Worm (Caenorhabditis elegans) whole organism, L3 larva: ENCODE data around the gene C36E8.6.

ENCODE experiments used
- R02D3.7 ChIP-seq: fragments of 150-350 bp; optimal IDR thresholded peaks from 2 replicates; lab custom pipeline; 2014; ENCODE audit warnings: missing biosample characterization, missing genetic modification characterization
- ZK546.5 ChIP-seq: sonication (generic microtip); optimal IDR thresholded peaks from 2 replicates; lab custom pipeline; 2017; ENCODE audit warnings: missing biosample characterization, missing genetic modification characterization
- aly-2 ChIP-seq: fragments of 150-350 bp; optimal IDR thresholded peaks from 2 replicates; lab custom pipeline; 2014; ENCODE audit warnings: missing biosample characterization, missing genetic modification characterization
- ama-1 ChIP-seq: fragments of 150-350 bp; optimal IDR thresholded peaks from 2 replicates; lab custom pipeline; 2018
- ceh-16 ChIP-seq: sonication (generic microtip); optimal IDR thresholded peaks from 2 replicates; lab custom pipeline; 2017; ENCODE audit warnings: missing biosample characterization, missing genetic modification characterization
- ceh-28 ChIP-seq: fragments of 150-350 bp; optimal IDR thresholded peaks from 2 replicates; lab custom pipeline; 2014; ENCODE audit warnings: missing biosample characterization, missing genetic modification reagents, missing genetic modification characterization
- ceh-82 ChIP-seq: fragments of 150-350 bp; optimal IDR thresholded peaks from 2 replicates; lab custom pipeline; 2014; ENCODE audit warnings: missing biosample characterization, missing genetic modification characterization
- ceh-9 ChIP-seq: sonication (generic microtip); optimal IDR thresholded peaks from 2 replicates; lab custom pipeline; 2018; ENCODE audit warnings: missing biosample characterization, missing genetic modification characterization
- daf-12 ChIP-seq: fragments of 150-350 bp; optimal IDR thresholded peaks from 2 replicates; lab custom pipeline; 2014; ENCODE audit warnings: missing biosample characterization, missing genetic modification reagents, missing genetic modification characterization
- egl-27 ChIP-seq: sonication (generic microtip); optimal IDR thresholded peaks from 4 replicates; lab custom pipeline; 2017; ENCODE audit warnings: missing biosample characterization, missing genetic modification reagents, missing genetic modification characterization
- egl-5 ChIP-seq: fragments of 150-350 bp; optimal IDR thresholded peaks from 2 replicates; lab custom pipeline; 2017; ENCODE audit warnings: missing biosample characterization, missing genetic modification reagents, missing genetic modification characterization, inconsistent platforms
- elt-1 ChIP-seq: fragments of 150-350 bp; optimal IDR thresholded peaks from 2 replicates; lab custom pipeline; 2014; ENCODE audit warnings: missing biosample characterization, missing genetic modification characterization
- elt-2 ChIP-seq: sonication (generic microtip); optimal IDR thresholded peaks from 2 replicates; lab custom pipeline; 2016; ENCODE audit warnings: missing genetic modification reagents, mild to moderate bottlenecking, missing genetic modification characterization, missing compliant biosample characterization
- elt-3 ChIP-seq, 3 experiments: fragments of 150-350 bp in 1 of 3; sonication (generic microtip) in 2 of 3; optimal IDR thresholded peaks; 2 replicates in 2 of 3; 4 replicates in 1 of 3; lab custom pipeline; 2014 to 2017; ENCODE audit warnings: missing biosample characterization in 3 of 3, missing genetic modification characterization in 3 of 3
- eor-1 ChIP-seq, 2 experiments: fragments of 150-350 bp; optimal IDR thresholded peaks; 2 replicates each; lab custom pipeline; 2014 to 2018; ENCODE audit warnings: missing biosample characterization in 2 of 2, missing genetic modification characterization in 2 of 2
- fkh-10 ChIP-seq: sonication (generic microtip); optimal IDR thresholded peaks from 2 replicates; lab custom pipeline; 2017; ENCODE audit warnings: missing biosample characterization, missing genetic modification reagents, missing genetic modification characterization
- fkh-2 ChIP-seq: fragments of 150-350 bp; optimal IDR thresholded peaks from 2 replicates; lab custom pipeline; 2014; ENCODE audit warnings: missing biosample characterization, missing genetic modification reagents, missing genetic modification characterization
- fos-1 ChIP-seq: fragments of 150-350 bp; optimal IDR thresholded peaks from 2 replicates; lab custom pipeline; 2014; ENCODE audit warnings: missing biosample characterization, missing genetic modification characterization
- hmg-11 ChIP-seq: sonication (generic microtip); optimal IDR thresholded peaks from 2 replicates; lab custom pipeline; 2016; ENCODE audit warnings: missing genetic modification characterization, missing compliant biosample characterization
- jun-1 ChIP-seq: fragments of 150-350 bp; optimal IDR thresholded peaks from 2 replicates; lab custom pipeline; 2014; ENCODE audit warnings: missing biosample characterization, missing genetic modification reagents, missing genetic modification characterization
- lin-15B ChIP-seq: fragments of 150-350 bp; optimal IDR thresholded peaks from 2 replicates; lab custom pipeline; 2014; ENCODE audit warnings: missing biosample characterization, missing genetic modification characterization
- lin-39 ChIP-seq: fragments of 150-350 bp; optimal IDR thresholded peaks from 2 replicates; lab custom pipeline; 2018; ENCODE audit warnings: missing biosample characterization, missing genetic modification reagents, missing genetic modification characterization
- lsy-12 ChIP-seq: sonication (generic microtip); optimal IDR thresholded peaks from 2 replicates; lab custom pipeline; 2016; ENCODE audit warnings: mild to moderate bottlenecking, missing genetic modification characterization, missing compliant biosample characterization
- mdl-1 ChIP-seq: fragments of 150-350 bp; optimal IDR thresholded peaks from 2 replicates; lab custom pipeline; 2014; ENCODE audit warnings: missing biosample characterization, missing genetic modification characterization
- mml-1 ChIP-seq: fragments of 150-350 bp; sonication (generic microtip); optimal IDR thresholded peaks from 3 replicates; lab custom pipeline; 2014; ENCODE audit warnings: missing biosample characterization, missing genetic modification characterization
- nfya-1 ChIP-seq: sonication (generic microtip); optimal IDR thresholded peaks from 2 replicates; lab custom pipeline; 2017; ENCODE audit warnings: missing genetic modification characterization, mild to moderate bottlenecking, missing compliant biosample characterization, antibody characterized with exemption, moderate library complexity; ENCODE audit not compliant: insufficient read depth
- nhr-11 ChIP-seq: fragments of 150-350 bp; optimal IDR thresholded peaks from 2 replicates; lab custom pipeline; 2014; ENCODE audit warnings: missing biosample characterization, missing genetic modification characterization
- nhr-12 ChIP-seq: fragments of 150-350 bp; optimal IDR thresholded peaks from 2 replicates; lab custom pipeline; 2014; ENCODE audit warnings: missing biosample characterization, missing genetic modification characterization
- nhr-23 ChIP-seq: fragments of 150-350 bp; optimal IDR thresholded peaks from 2 replicates; lab custom pipeline; 2014; ENCODE audit warnings: missing biosample characterization, missing genetic modification reagents, missing genetic modification characterization
- nhr-237 ChIP-seq: fragments of 150-350 bp; optimal IDR thresholded peaks from 2 replicates; lab custom pipeline; 2014; ENCODE audit warnings: missing biosample characterization, missing genetic modification characterization
- nhr-25 ChIP-seq: sonication (generic microtip); optimal IDR thresholded peaks from 2 replicates; lab custom pipeline; 2017; ENCODE audit warnings: missing biosample characterization, missing genetic modification characterization
- nhr-28 ChIP-seq: fragments of 150-350 bp; optimal IDR thresholded peaks from 2 replicates; lab custom pipeline; 2014; ENCODE audit warnings: missing biosample characterization, missing genetic modification characterization
- nhr-43 ChIP-seq: sonication (generic microtip); optimal IDR thresholded peaks from 2 replicates; lab custom pipeline; 2016; ENCODE audit warnings: mild to moderate bottlenecking, missing genetic modification characterization, missing compliant biosample characterization; ENCODE audit not compliant: poor library complexity, severe bottlenecking
- nhr-67 ChIP-seq: fragments of 150-350 bp; optimal IDR thresholded peaks from 2 replicates; lab custom pipeline; 2014; ENCODE audit warnings: missing biosample characterization, missing genetic modification characterization
- nhr-76 ChIP-seq: fragments of 150-350 bp; sonication (generic microtip); optimal IDR thresholded peaks from 5 replicates; lab custom pipeline; 2014; ENCODE audit warnings: missing biosample characterization, missing genetic modification characterization
- nhr-77 ChIP-seq: fragments of 150-350 bp; optimal IDR thresholded peaks from 2 replicates; lab custom pipeline; 2014; ENCODE audit warnings: missing biosample characterization, missing genetic modification characterization
- pha-4 ChIP-seq: fragments of 150-350 bp; optimal IDR thresholded peaks from 2 replicates; lab custom pipeline; 2014; ENCODE audit warnings: missing biosample characterization, missing genetic modification reagents, missing genetic modification characterization
- pqm-1 ChIP-seq: fragments of 150-350 bp; optimal IDR thresholded peaks from 2 replicates; lab custom pipeline; 2017; ENCODE audit warnings: missing biosample characterization, missing genetic modification characterization, inconsistent platforms
- sea-2 ChIP-seq: fragments of 150-350 bp; sonication (generic microtip); optimal IDR thresholded peaks from 4 replicates; lab custom pipeline; 2014; ENCODE audit warnings: missing biosample characterization, missing genetic modification reagents, missing genetic modification characterization
- skn-1 ChIP-seq: fragments of 150-350 bp; optimal IDR thresholded peaks from 2 replicates; lab custom pipeline; 2014; ENCODE audit warnings: missing biosample characterization, missing genetic modification characterization
- snpc-4 ChIP-seq: fragments of 150-350 bp; optimal IDR thresholded peaks from 2 replicates; lab custom pipeline; 2014; ENCODE audit warnings: missing biosample characterization, missing genetic modification characterization
- tbx-2 ChIP-seq: sonication (generic microtip); optimal IDR thresholded peaks from 2 replicates; lab custom pipeline; 2016; ENCODE audit warnings: mild to moderate bottlenecking, missing genetic modification characterization, missing compliant biosample characterization
- unc-39 ChIP-seq: sonication (generic microtip); optimal IDR thresholded peaks from 4 replicates; lab custom pipeline; 2017; ENCODE audit warnings: missing biosample characterization, missing genetic modification characterization
- unc-62 ChIP-seq: fragments of 150-350 bp; sonication (generic microtip); optimal IDR thresholded peaks from 4 replicates; lab custom pipeline; 2014; ENCODE audit warnings: missing biosample characterization, missing genetic modification reagents, missing genetic modification characterization
- zag-1 ChIP-seq: fragments of 150-350 bp; optimal IDR thresholded peaks from 2 replicates; lab custom pipeline; 2014; ENCODE audit warnings: missing biosample characterization, missing genetic modification characterization
- ztf-11 ChIP-seq: fragments of 150-350 bp; optimal IDR thresholded peaks from 2 replicates; lab custom pipeline; 2014; ENCODE audit warnings: missing biosample characterization, missing genetic modification characterization
- ztf-4 ChIP-seq: fragments of 150-350 bp; optimal IDR thresholded peaks from 2 replicates; lab custom pipeline; 2014; ENCODE audit warnings: missing biosample characterization, missing genetic modification characterization

C36E8.6 gene

DNA sequence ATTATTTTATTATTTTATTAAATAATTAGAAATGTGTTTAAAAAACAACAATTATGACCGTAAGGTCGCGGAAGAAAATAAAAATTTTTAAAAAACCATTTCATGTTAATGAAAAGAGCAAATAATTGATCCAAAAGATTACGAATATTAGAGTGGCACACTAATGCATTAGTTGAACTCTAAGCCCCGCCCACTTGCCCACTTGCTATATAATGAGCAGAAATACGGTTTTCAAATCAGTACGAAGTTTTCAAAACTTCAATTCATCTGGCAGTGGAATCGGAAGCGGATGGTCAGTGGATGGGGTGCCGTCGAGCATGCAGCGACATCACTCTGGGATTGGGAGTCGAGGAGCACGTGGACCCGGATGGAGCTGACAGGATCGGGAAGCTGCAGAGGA is at the start of gene C36E8.6:
Gene C36E8.6, plus strand, starts transcription at position 301 of the 400 bp plus-strand sequence.
- TF ChIP-seq elt-2 (tag; lab: Kevin White, UChicago) (no peak), snpc-4 (no peak)
- TF ChIP-seq, all 47 proteins: peak for 0

ce11 chrIII:3952058-3952457 is 35.8 kb upstream of the C36E8.6 start:
- TF ChIP-seq nfya-1 (tag; lab: Kevin White, UChicago) (peak; percentile 8), tbx-2 (tag; lab: Kevin White, UChicago) (no peak), pqm-1 (tag; lab: Kevin White, UChicago) (peak; percentile 26), R02D3.7 (tag; lab: Kevin White, UChicago) (no peak), nhr-76 (no peak), snpc-4 (peak; percentile 15), nhr-43 (tag; lab: Kevin White, UChicago) (peak; percentile 46), nhr-23 (tag; lab: Kevin White, UChicago) (peak; percentile 77), pha-4 (tag; lab: Kevin White, UChicago) (peak; percentile 80), ceh-16 (no peak), elt-2 (tag; lab: Kevin White, UChicago) (peak; percentile 26)

- TF ChIP-seq nhr-11 (tag; lab: Kevin White, UChicago), result no peak
- no peak for TF ChIP-seq nhr-12 (tag; lab: Kevin White, UChicago)
- peak; percentile 26 for TF ChIP-seq elt-2 (tag; lab: Kevin White, UChicago)
- TF ChIP-seq lin-15B, result peak; percentile 23
- peak; percentile 6 for TF ChIP-seq nhr-25
- TF ChIP-seq lin-39 (tag; lab: Kevin White, UChicago), result peak; percentile 98
- TF ChIP-seq jun-1, result peak; percentile 33
- TF ChIP-seq ZK546.5 (tag; lab: Kevin White, UChicago), result no peak
- no peak for TF ChIP-seq nhr-77 (tag; lab: Kevin White, UChicago)
- no peak for TF ChIP-seq pqm-1 (tag; lab: Kevin White, UChicago)
- TF ChIP-seq R02D3.7 (tag; lab: Kevin White, UChicago), result no peak
- TF ChIP-seq eor-1 (tag; optimal IDR thresholded peaks at IDR 0.05; lab: Kevin White, UChicago), result no peak
- TF ChIP-seq egl-27, result no peak
- TF ChIP-seq elt-1 (tag; lab: Kevin White, UChicago), result peak; percentile 84
- no peak for TF ChIP-seq nhr-76
- TF ChIP-seq nfya-1 (tag; lab: Kevin White, UChicago), result peak; percentile 69
- peak; percentile 39 for TF ChIP-seq pha-4 (tag; lab: Kevin White, UChicago)
- peak; percentile 15 for TF ChIP-seq unc-62 (GFP tag; lab: Kevin White, UChicago)
- no peak for TF ChIP-seq elt-3 (tag; optimal IDR thresholded peaks at IDR 0.05; lab: Kevin White, UChicago)
- TF ChIP-seq ceh-82 (tag; lab: Kevin White, UChicago), result no peak
- no peak for TF ChIP-seq nhr-67 (tag; lab: Kevin White, UChicago)
- no peak for TF ChIP-seq mdl-1 (tag; lab: Kevin White, UChicago)
- TF ChIP-seq ceh-16, result no peak
- TF ChIP-seq nhr-237 (tag; lab: Kevin White, UChicago), result no peak
- TF ChIP-seq lsy-12 (tag; lab: Kevin White, UChicago), result peak; percentile 33
- no peak for TF ChIP-seq nhr-28
- TF ChIP-seq mml-1 (tag; lab: Kevin White, UChicago), result no peak
- TF ChIP-seq fos-1 (tag; lab: Kevin White, UChicago), result no peak
- no peak for TF ChIP-seq unc-39
- peak; percentile 82 for TF ChIP-seq ama-1 (lab: Kevin White, UChicago)
- TF ChIP-seq sea-2 (GFP tag; lab: Kevin White, UChicago), result no peak
- TF ChIP-seq fkh-10 (GFP tag; lab: Kevin White, UChicago), result no peak
- TF ChIP-seq nhr-23 (tag; lab: Kevin White, UChicago), result peak; percentile 74
- TF ChIP-seq zag-1 (tag; lab: Kevin White, UChicago), result no peak
- TF ChIP-seq egl-5 (tag; lab: Kevin White, UChicago), result peak; percentile 16
- peak; percentile 40 for TF ChIP-seq tbx-2 (tag; lab: Kevin White, UChicago)
- no peak for TF ChIP-seq skn-1 (tag; lab: Kevin White, UChicago)
- TF ChIP-seq ceh-28 (tag; lab: Kevin White, UChicago), result peak; percentile 69
- no peak for TF ChIP-seq daf-12 (tag; lab: Kevin White, UChicago)
- no peak for TF ChIP-seq ceh-9 (tag; lab: Kevin White, UChicago)
- TF ChIP-seq nhr-43 (tag; lab: Kevin White, UChicago), result peak; percentile 85
- no peak for TF ChIP-seq fkh-2
- peak; percentile 66 for TF ChIP-seq hmg-11 (tag; lab: Kevin White, UChicago)
- no peak for TF ChIP-seq ztf-4 (tag; lab: Kevin White, UChicago)
- no peak for TF ChIP-seq aly-2 (tag; lab: Kevin White, UChicago)
- TF ChIP-seq snpc-4, result no peak
- TF ChIP-seq ztf-11 (tag; lab: Kevin White, UChicago), result no peak
Observed at ce11 chrIII:3953235-3953634, 34.6 kb upstream of the C36E8.6 start.
